Worm (Caenorhabditis elegans) whole organism, early embryonic: ENCODE measurements around the gene ZK795.3.
A peak's percentile ranks its signal among the peaks of the same experiment; 100 is the strongest.

ENCODE experiments used
- B0310.2 ChIP-seq: sonication (generic microtip); optimal IDR thresholded peaks from 2 replicates; lab custom pipeline; 2016; ENCODE audit warnings: mild to moderate bottlenecking, missing genetic modification characterization, missing compliant biosample characterization
- F13C5.2 ChIP-seq: sonication (generic microtip); optimal IDR thresholded peaks from 2 replicates; lab custom pipeline; 2017; ENCODE audit warnings: mild to moderate bottlenecking, missing genetic modification characterization, inconsistent platforms, missing compliant biosample characterization
- aly-1 ChIP-seq: sonication (generic microtip); optimal IDR thresholded peaks from 2 replicates; lab custom pipeline; 2016; ENCODE audit warnings: missing genetic modification characterization, missing compliant biosample characterization
- ama-1 ChIP-seq: fragments of 150-350 bp; optimal IDR thresholded peaks from 2 replicates; lab custom pipeline; 2014
- ceh-13 ChIP-seq: fragments of 200-800 bp; sonication (Bioruptor generic); optimal IDR thresholded peaks from 2 replicates; lab custom pipeline; 2018; ENCODE audit warnings: mild to moderate bottlenecking, missing genetic modification characterization, missing compliant biosample characterization
- ceh-36 ChIP-seq: sonication (generic microtip); optimal IDR thresholded peaks from 2 replicates; lab custom pipeline; 2016; ENCODE audit warnings: missing genetic modification characterization, inconsistent platforms, missing compliant biosample characterization
- ets-7 ChIP-seq: sonication (generic microtip); optimal IDR thresholded peaks from 2 replicates; lab custom pipeline; 2016; ENCODE audit warnings: missing genotype, missing genetic modification characterization, missing compliant biosample characterization
- flt-1 ChIP-seq: fragments of 200-800 bp; sonication (Bioruptor generic); IDR thresholded peaks from 2 replicates; pipeline ENCODE4 v1.3.6; 2022; ENCODE audit warnings: missing genetic modification characterization, missing compliant biosample characterization
- hmbx-1 ChIP-seq: sonication (generic microtip); optimal IDR thresholded peaks from 2 replicates; lab custom pipeline; 2016; ENCODE audit warnings: mild to moderate bottlenecking, missing genetic modification characterization, missing compliant biosample characterization
- hmg-4 ChIP-seq: fragments of 200-800 bp; sonication (Bioruptor generic); optimal IDR thresholded peaks from 2 replicates; lab custom pipeline; 2018; ENCODE audit warnings: mild to moderate bottlenecking, missing genetic modification characterization, missing compliant biosample characterization
- hnd-1 ChIP-seq: sonication (generic microtip); optimal IDR thresholded peaks from 2 replicates; lab custom pipeline; 2016; ENCODE audit warnings: missing genetic modification characterization, missing compliant biosample characterization
- pes-1 ChIP-seq: fragments of 200-800 bp; sonication (Bioruptor generic); IDR thresholded peaks from 2 replicates; pipeline ENCODE4 v1.3.6; 2022; ENCODE audit warnings: missing genetic modification reagents, missing genetic modification characterization, missing compliant biosample characterization
- scrt-1 ChIP-seq: fragments of 200-800 bp; sonication (Bioruptor generic); IDR thresholded peaks from 2 replicates; pipeline ENCODE4 v1.3.6; 2022; ENCODE audit warnings: missing genetic modification characterization, missing compliant biosample characterization
- sea-1 ChIP-seq: fragments of 200-800 bp; sonication (Bioruptor generic); conservative IDR thresholded peaks from 2 replicates; pipeline ENCODE4 v1.3.6; 2022; ENCODE audit warnings: missing genetic modification characterization, missing compliant biosample characterization
- tbx-11 ChIP-seq: fragments of 200-800 bp; sonication (Bioruptor generic); IDR thresholded peaks from 2 replicates; pipeline ENCODE4 v1.3.6; 2022; ENCODE audit warnings: missing genetic modification characterization, missing compliant biosample characterization
- tbx-37 ChIP-seq: fragments of 200-800 bp; sonication (Bioruptor generic); conservative IDR thresholded peaks from 2 replicates; pipeline ENCODE4 v1.3.6; 2022; ENCODE audit warnings: missing genetic modification reagents, missing genetic modification characterization, missing compliant biosample characterization
- tra-4 ChIP-seq: sonication (generic microtip); optimal IDR thresholded peaks from 2 replicates; lab custom pipeline; 2017; ENCODE audit warnings: missing genetic modification characterization, missing compliant biosample characterization

The ZK795.3 gene

ce11 chrIV:12536358-12536757 lies 22.8 kb upstream of the ZK795.3 start:
- TF ChIP-seq ets-7 (tag; lab: Kevin White, UChicago), result no peak
- TF ChIP-seq tbx-37 (GFP tag; lab: Robert Waterston, UW), result no peak
- TF ChIP-seq F13C5.2 (tag; lab: Kevin White, UChicago), result no peak
- TF ChIP-seq hmbx-1 (tag; lab: Kevin White, UChicago), result no peak
- no peak for TF ChIP-seq aly-1 (tag; lab: Kevin White, UChicago)
- no peak for TF ChIP-seq sea-1 (GFP tag; lab: Robert Waterston, UW)
- no peak for TF ChIP-seq scrt-1 (GFP tag; lab: Robert Waterston, UW)
- TF ChIP-seq flt-1 (GFP tag; lab: Robert Waterston, UW), result no peak
- TF ChIP-seq hmg-4 (GFP tag; lab: Kevin White, UChicago), result no peak
- no peak for TF ChIP-seq hnd-1 (tag; lab: Kevin White, UChicago)
- TF ChIP-seq tbx-11, result no peak
- no peak for TF ChIP-seq ceh-36 (tag; lab: Kevin White, UChicago)
- TF ChIP-seq pes-1 (GFP tag; lab: Robert Waterston, UW), result no peak

- TF ChIP-seq pes-1 (GFP tag; lab: Robert Waterston, UW), result no peak
- TF ChIP-seq tbx-11, result no peak
- no peak for TF ChIP-seq hnd-1 (tag; lab: Kevin White, UChicago)
- TF ChIP-seq aly-1 (tag; lab: Kevin White, UChicago), result no peak
- no peak for TF ChIP-seq hmg-4 (GFP tag; lab: Kevin White, UChicago)
- no peak for TF ChIP-seq ama-1 (lab: Kevin White, UChicago)
- TF ChIP-seq tra-4, result no peak
- no peak for TF ChIP-seq tbx-37 (GFP tag; lab: Robert Waterston, UW)
- TF ChIP-seq F13C5.2 (tag; lab: Kevin White, UChicago), result no peak
- TF ChIP-seq scrt-1 (GFP tag; lab: Robert Waterston, UW), result no peak
- no peak for TF ChIP-seq flt-1 (GFP tag; lab: Robert Waterston, UW)
- TF ChIP-seq ceh-36 (tag; lab: Kevin White, UChicago), result no peak
- TF ChIP-seq B0310.2 (tag; lab: Kevin White, UChicago), result no peak
- TF ChIP-seq ets-7 (tag; lab: Kevin White, UChicago), result no peak
- no peak for TF ChIP-seq sea-1 (GFP tag; lab: Robert Waterston, UW)
- no peak for TF ChIP-seq hmbx-1 (tag; lab: Kevin White, UChicago)
- TF ChIP-seq ceh-13 (GFP tag; lab: Kevin White, UChicago), result no peak
Measured at ce11 chrIV:12537694-12538093, 21.5 kb upstream of the ZK795.3 start.

- no peak for TF ChIP-seq B0310.2 (tag; lab: Kevin White, UChicago)
- TF ChIP-seq ceh-13 (GFP tag; lab: Kevin White, UChicago), result no peak
- no peak for TF ChIP-seq sea-1 (GFP tag; lab: Robert Waterston, UW)
- no peak for TF ChIP-seq hnd-1 (tag; lab: Kevin White, UChicago)
- TF ChIP-seq aly-1 (tag; lab: Kevin White, UChicago), result no peak
- TF ChIP-seq F13C5.2 (tag; lab: Kevin White, UChicago), result no peak
- TF ChIP-seq pes-1 (GFP tag; lab: Robert Waterston, UW), result no peak
- no peak for TF ChIP-seq hmg-4 (GFP tag; lab: Kevin White, UChicago)
- no peak for TF ChIP-seq ceh-36 (tag; lab: Kevin White, UChicago)
Measured at ce11 chrIV:12540242-12540641, 18.9 kb upstream of the ZK795.3 start.

- TF ChIP-seq aly-1 (tag; lab: Kevin White, UChicago) (no peak), tbx-37 (GFP tag; lab: Robert Waterston, UW) (no peak), F13C5.2 (tag; lab: Kevin White, UChicago) (no peak), ceh-13 (GFP tag; lab: Kevin White, UChicago) (no peak), hmbx-1 (tag; lab: Kevin White, UChicago) (no peak), tra-4 (no peak), ama-1 (lab: Kevin White, UChicago) (no peak), ets-7 (tag; lab: Kevin White, UChicago) (no peak), ceh-36 (tag; lab: Kevin White, UChicago) (no peak), hnd-1 (tag; lab: Kevin White, UChicago) (no peak), flt-1 (GFP tag; lab: Robert Waterston, UW) (no peak), sea-1 (GFP tag; lab: Robert Waterston, UW) (no peak), scrt-1 (GFP tag; lab: Robert Waterston, UW) (no peak), tbx-11 (no peak), B0310.2 (tag; lab: Kevin White, UChicago) (no peak), hmg-4 (GFP tag; lab: Kevin White, UChicago) (no peak), pes-1 (GFP tag; lab: Robert Waterston, UW) (no peak)
Measured at ce11 chrIV:12542011-12542410, 17.2 kb upstream of the ZK795.3 start, which contains the start of gene ham-1. Gene ham-1 (plus strand): TSS chrIV:12542183.

- peak; percentile 5 for TF ChIP-seq ceh-36 (tag; lab: Kevin White, UChicago)
- 0 out of 2 replicates have a peak, but pooled peaks have one; percentile 12 for TF ChIP-seq flt-1 (GFP tag; lab: Robert Waterston, UW)
- TF ChIP-seq B0310.2 (tag; lab: Kevin White, UChicago), result peak; percentile 28
- peak; percentile 24; the same call in 1 of the 2 replicates for TF ChIP-seq pes-1 (GFP tag; lab: Robert Waterston, UW)
- TF ChIP-seq tra-4, result no peak
Measured at ce11 chrIV:12544624-12545023, 14.5 kb upstream of the ZK795.3 start.

- TF ChIP-seq ceh-13 (GFP tag; lab: Kevin White, UChicago) (no peak), B0310.2 (tag; lab: Kevin White, UChicago) (no peak), tra-4 (no peak), tbx-11 (no peak), flt-1 (GFP tag; lab: Robert Waterston, UW) (no peak), ama-1 (lab: Kevin White, UChicago) (no peak), hmg-4 (GFP tag; lab: Kevin White, UChicago) (no peak), hnd-1 (tag; lab: Kevin White, UChicago) (no peak), ets-7 (tag; lab: Kevin White, UChicago) (no peak), ceh-36 (tag; lab: Kevin White, UChicago) (no peak), sea-1 (GFP tag; lab: Robert Waterston, UW) (no peak), aly-1 (tag; lab: Kevin White, UChicago) (no peak)
Measured at ce11 chrIV:12545393-12545792, 13.8 kb upstream of the ZK795.3 start.

ce11 chrIV:12545902-12546301 lies 13.3 kb upstream of the ZK795.3 start:
- TF ChIP-seq tbx-37 (GFP tag; lab: Robert Waterston, UW) (peak; percentile 45; the same call in 1 of the 2 replicates), F13C5.2 (tag; lab: Kevin White, UChicago) (no peak), ets-7 (tag; lab: Kevin White, UChicago) (no peak), flt-1 (GFP tag; lab: Robert Waterston, UW) (no peak), scrt-1 (GFP tag; lab: Robert Waterston, UW) (no peak), tbx-11 (no peak), hmg-4 (GFP tag; lab: Kevin White, UChicago) (peak; percentile 47), ama-1 (lab: Kevin White, UChicago) (peak; percentile 71), hnd-1 (tag; lab: Kevin White, UChicago) (no peak), ceh-36 (tag; lab: Kevin White, UChicago) (peak; percentile 71), sea-1 (GFP tag; lab: Robert Waterston, UW) (no peak), hmbx-1 (tag; lab: Kevin White, UChicago) (no peak), B0310.2 (tag; lab: Kevin White, UChicago) (no peak), tra-4 (no peak), pes-1 (GFP tag; lab: Robert Waterston, UW) (peak; percentile 33; the same call in 1 of the 2 replicates), aly-1 (tag; lab: Kevin White, UChicago) (no peak), ceh-13 (GFP tag; lab: Kevin White, UChicago) (no peak)
